Worm (Caenorhabditis elegans) whole organism, L4 larva: ENCODE results near the gene Y48A6B.14.

ENCODE experiments used
- D1046.2 ChIP-seq: fragments of 200-800 bp; sonication (Bioruptor generic); IDR thresholded peaks from 2 replicates; pipeline ENCODE4 v1.3.6; 2022; ENCODE audit warnings: missing genetic modification characterization, missing compliant biosample characterization
- T26A8.4 ChIP-seq: fragments of 200-800 bp; sonication (Bioruptor generic); IDR thresholded peaks from 2 replicates; pipeline ENCODE4 v1.3.6; 2022; ENCODE audit warnings: missing genetic modification characterization, missing compliant biosample characterization
- Y105C5A.15 ChIP-seq: fragments of 200-800 bp; sonication (Bioruptor generic); IDR thresholded peaks from 2 replicates; pipeline ENCODE4 v1.3.6; 2022; ENCODE audit warnings: missing genetic modification characterization, missing compliant biosample characterization
- Y75B8A.6 ChIP-seq: fragments of 200-800 bp; sonication (Bioruptor generic); IDR thresholded peaks from 2 replicates; pipeline ENCODE4 v1.3.6; 2022; ENCODE audit warnings: missing genetic modification reagents, missing genetic modification characterization, missing compliant biosample characterization
- ZK546.5 ChIP-seq, 2 experiments: sonication (generic microtip); optimal IDR thresholded peaks; 2 replicates each; lab custom pipeline; 2017; ENCODE audit warnings: missing biosample characterization in 2 of 2, missing genetic modification characterization in 2 of 2
- ama-1 ChIP-seq: fragments of 150-350 bp; optimal IDR thresholded peaks from 2 replicates; lab custom pipeline; 2014; ENCODE audit warnings: inconsistent platforms, mixed read lengths
- arid-1 ChIP-seq: fragments of 200-800 bp; sonication (Bioruptor generic); conservative IDR thresholded peaks from 2 replicates; pipeline ENCODE4 v1.3.6; 2022; ENCODE audit warnings: missing genetic modification reagents, missing genetic modification characterization, missing compliant biosample characterization
- attf-4 ChIP-seq: sonication (generic microtip); optimal IDR thresholded peaks from 3 replicates; lab custom pipeline; 2017; ENCODE audit warnings: missing biosample characterization, missing genetic modification characterization
- ceh-62 ChIP-seq: sonication (generic microtip); optimal IDR thresholded peaks from 2 replicates; lab custom pipeline; 2017; ENCODE audit warnings: missing biosample characterization, missing genetic modification characterization
- ces-1 ChIP-seq: fragments of 150-350 bp; sonication (generic microtip); optimal IDR thresholded peaks from 4 replicates; lab custom pipeline; 2014; ENCODE audit warnings: missing biosample characterization, missing genetic modification reagents, missing genetic modification characterization
- ctbp-1 ChIP-seq: fragments of 200-800 bp; sonication (Bioruptor generic); IDR thresholded peaks from 2 replicates; pipeline ENCODE4 v1.3.6; 2022; ENCODE audit warnings: missing genetic modification reagents, missing genetic modification characterization, missing compliant biosample characterization
- daf-12 ChIP-seq: fragments of 150-350 bp; optimal IDR thresholded peaks from 2 replicates; lab custom pipeline; 2014; ENCODE audit warnings: missing biosample characterization, missing genetic modification reagents, missing genetic modification characterization
- daf-16 ChIP-seq, 3 experiments: sonication (generic microtip); optimal IDR thresholded peaks; 2 replicates each; lab custom pipeline; 2016 to 2017; ENCODE audit warnings: missing genetic modification characterization in 3 of 3, missing genetic modification reagents in 3 of 3, mild to moderate bottlenecking in 2 of 3, missing compliant biosample characterization in 2 of 3, missing biosample characterization in 1 of 3, moderate library complexity in 1 of 3
- daf-19 ChIP-seq: fragments of 200-800 bp; sonication (Bioruptor generic); conservative IDR thresholded peaks from 2 replicates; pipeline ENCODE4 v1.3.6; 2022; ENCODE audit warnings: missing genetic modification characterization, missing compliant biosample characterization
- dmd-9 ChIP-seq: fragments of 200-800 bp; sonication (Bioruptor generic); IDR thresholded peaks from 2 replicates; pipeline ENCODE4 v1.3.6; 2022; ENCODE audit warnings: missing genetic modification reagents, missing genetic modification characterization, missing compliant biosample characterization
- dpl-1 ChIP-seq: fragments of 150-350 bp; optimal IDR thresholded peaks from 2 replicates; lab custom pipeline; 2014; ENCODE audit warnings: missing biosample characterization, missing genetic modification reagents, missing genetic modification characterization
- duxl-1 ChIP-seq: sonication (generic microtip); optimal IDR thresholded peaks from 2 replicates; lab custom pipeline; 2016; ENCODE audit warnings: mild to moderate bottlenecking, missing genetic modification characterization, moderate library complexity, missing compliant biosample characterization; ENCODE audit not compliant: poor library complexity
- dve-1 ChIP-seq: sonication (generic microtip); optimal IDR thresholded peaks from 2 replicates; lab custom pipeline; 2017; ENCODE audit warnings: antibody characterized with exemption, mild to moderate bottlenecking, missing genetic modification characterization, missing compliant biosample characterization; ENCODE audit not compliant: insufficient read depth
- egl-27 ChIP-seq: sonication (generic microtip); optimal IDR thresholded peaks from 3 replicates; lab custom pipeline; 2017; ENCODE audit warnings: missing biosample characterization, missing genetic modification reagents, missing genetic modification characterization
- hif-1 ChIP-seq, 2 experiments: sonication (generic microtip); optimal IDR thresholded peaks; 2 replicates each; lab custom pipeline; 2016 to 2017; ENCODE audit warnings: missing compliant biosample characterization in 2 of 2, missing genetic modification characterization in 2 of 2, missing genetic modification reagents in 2 of 2, missing genotype in 2 of 2, mild to moderate bottlenecking in 1 of 2
- hlh-11 ChIP-seq: fragments of 200-800 bp; sonication (Bioruptor generic); optimal IDR thresholded peaks from 2 replicates; lab custom pipeline; 2018; ENCODE audit warnings: mild to moderate bottlenecking, missing genetic modification characterization, missing compliant biosample characterization
- hlh-30 ChIP-seq: sonication (generic microtip); optimal IDR thresholded peaks from 2 replicates; lab custom pipeline; 2017; ENCODE audit warnings: antibody characterized with exemption, mild to moderate bottlenecking, missing genetic modification characterization, missing compliant biosample characterization; ENCODE audit not compliant: insufficient read depth
- hmg-1.1 ChIP-seq: fragments of 200-800 bp; sonication (Bioruptor generic); IDR thresholded peaks from 2 replicates; pipeline ENCODE4 v1.3.6; 2022; ENCODE audit warnings: missing genetic modification reagents, missing genetic modification characterization, missing compliant biosample characterization
- lin-1 ChIP-seq: fragments of 200-800 bp; sonication (Bioruptor generic); IDR thresholded peaks from 2 replicates; pipeline ENCODE4 v1.3.6; 2022; ENCODE audit warnings: missing genetic modification reagents, missing genetic modification characterization, missing compliant biosample characterization
- lin-15B ChIP-seq: fragments of 150-350 bp; sonication (generic microtip); optimal IDR thresholded peaks from 3 replicates; lab custom pipeline; 2014; ENCODE audit warnings: missing biosample characterization, missing genetic modification characterization
- lin-38 ChIP-seq: fragments of 200-800 bp; sonication (Bioruptor generic); IDR thresholded peaks from 2 replicates; pipeline ENCODE4 v1.3.6; 2022; ENCODE audit warnings: missing genetic modification reagents, missing genetic modification characterization, missing compliant biosample characterization
- lsy-2 ChIP-seq, 2 experiments: fragments of 150-350 bp in 1 of 2; sonication (generic microtip) in 1 of 2; optimal IDR thresholded peaks; 2 replicates each; lab custom pipeline; 2014 to 2017; ENCODE audit warnings: missing biosample characterization in 2 of 2, missing genetic modification characterization in 2 of 2
- madf-5 ChIP-seq, 2 experiments: fragments of 200-800 bp; sonication (Bioruptor generic); IDR thresholded peaks; 2 replicates each; pipeline ENCODE4 v1.3.6; 2022; ENCODE audit warnings: missing compliant biosample characterization in 2 of 2, missing genetic modification characterization in 2 of 2
- madf-9 ChIP-seq: fragments of 200-800 bp; sonication (Bioruptor generic); conservative IDR thresholded peaks from 2 replicates; pipeline ENCODE4 v1.3.6; 2022; ENCODE audit warnings: missing genetic modification reagents, missing genetic modification characterization, missing compliant biosample characterization
- mdl-1 ChIP-seq, 2 experiments: fragments of 150-350 bp in 1 of 2; sonication (generic microtip) in 1 of 2; optimal IDR thresholded peaks; 2 replicates each; lab custom pipeline; 2014 to 2017; ENCODE audit warnings: missing biosample characterization in 2 of 2, missing genetic modification characterization in 2 of 2
- mep-1 ChIP-seq: fragments of 150-350 bp; sonication (generic microtip); optimal IDR thresholded peaks from 3 replicates; lab custom pipeline; 2014; ENCODE audit warnings: missing biosample characterization, missing genetic modification characterization
- mes-2 ChIP-seq: sonication (generic microtip); optimal IDR thresholded peaks from 2 replicates; lab custom pipeline; 2016; ENCODE audit warnings: missing genotype, mild to moderate bottlenecking, missing genetic modification characterization, missing compliant biosample characterization; ENCODE audit not compliant: poor library complexity, severe bottlenecking
- mxl-2 ChIP-seq: fragments of 200-800 bp; sonication (Bioruptor generic); conservative IDR thresholded peaks from 2 replicates; pipeline ENCODE4 v1.3.6; 2022; ENCODE audit warnings: missing genetic modification reagents, missing genetic modification characterization, missing compliant biosample characterization
- nhr-11 ChIP-seq: fragments of 150-350 bp; optimal IDR thresholded peaks from 2 replicates; lab custom pipeline; 2014; ENCODE audit warnings: missing biosample characterization, missing genetic modification characterization
- nhr-41 ChIP-seq: fragments of 200-800 bp; sonication (Bioruptor generic); IDR thresholded peaks from 2 replicates; pipeline ENCODE4 v1.3.6; 2022; ENCODE audit warnings: missing genetic modification reagents, missing genetic modification characterization, missing compliant biosample characterization
- pha-4 ChIP-seq, 2 experiments: fragments of 150-350 bp in 1 of 2; fragments of 200-800 bp in 1 of 2; sonication (Bioruptor generic) in 1 of 2; IDR thresholded peaks in 1 of 2; optimal IDR thresholded peaks in 1 of 2; 2 replicates each; pipeline versions ENCODE4 v1.3.6 to Lab custom; 2014 to 2022; ENCODE audit warnings: missing genetic modification characterization in 2 of 2, missing genetic modification reagents in 2 of 2, missing biosample characterization in 1 of 2, missing compliant biosample characterization in 1 of 2
- php-3 ChIP-seq: fragments of 200-800 bp; sonication (Bioruptor generic); IDR thresholded peaks from 2 replicates; pipeline ENCODE4 v1.3.6; 2022; ENCODE audit warnings: missing genetic modification reagents, missing genetic modification characterization, missing compliant biosample characterization
- pqm-1 ChIP-seq: sonication (generic microtip); optimal IDR thresholded peaks from 2 replicates; lab custom pipeline; 2017; ENCODE audit warnings: missing biosample characterization, missing genetic modification characterization
- rbr-2 ChIP-seq: sonication (generic microtip); optimal IDR thresholded peaks from 2 replicates; lab custom pipeline; 2016; ENCODE audit warnings: missing genotype, missing genetic modification characterization, missing compliant biosample characterization
- tra-1 ChIP-seq: fragments of 200-800 bp; sonication (Bioruptor generic); IDR thresholded peaks from 2 replicates; pipeline ENCODE4 v1.3.6; 2022; ENCODE audit warnings: missing genetic modification reagents, missing genetic modification characterization, missing compliant biosample characterization
- unc-130 ChIP-seq: sonication (generic microtip); optimal IDR thresholded peaks from 2 replicates; lab custom pipeline; 2016; ENCODE audit warnings: missing genetic modification reagents, missing genetic modification characterization, missing compliant biosample characterization
- unc-62 ChIP-seq, 3 experiments: fragments of 150-350 bp in 1 of 3; sonication (generic microtip); optimal IDR thresholded peaks in 2 of 3; peaks in 1 of 3; 1 replicate in 1 of 3; 2 replicates in 2 of 3; lab custom pipeline; 2014 to 2017; ENCODE audit warnings: missing biosample characterization in 3 of 3, missing genetic modification characterization in 3 of 3, missing genetic modification reagents in 3 of 3, missing genotype in 1 of 3
- vab-7 ChIP-seq: fragments of 200-800 bp; sonication (Bioruptor generic); IDR thresholded peaks from 2 replicates; pipeline ENCODE4 v1.3.6; 2022; ENCODE audit warnings: missing genetic modification reagents, missing genetic modification characterization, missing compliant biosample characterization
- zfp-3 ChIP-seq: fragments of 200-800 bp; sonication (Bioruptor generic); conservative IDR thresholded peaks from 2 replicates; pipeline ENCODE4 v1.3.6; 2022; ENCODE audit warnings: missing genetic modification reagents, missing genetic modification characterization, missing compliant biosample characterization
- ztf-11 ChIP-seq: fragments of 150-350 bp; optimal IDR thresholded peaks from 2 replicates; lab custom pipeline; 2014; ENCODE audit warnings: missing biosample characterization, missing genetic modification characterization

Y48A6B.14 gene

ce11 chrIII:11059775-11060174, 28.4 kb downstream of the Y48A6B.14 start (continued):
- TF ChIP-seq ztf-11 (no peak), mdl-1 (tag; optimal IDR thresholded peaks at IDR 0.05; lab: Kevin White, UChicago) (peak in 1 of 2 experiments; percentile 24), pqm-1 (tag; lab: Kevin White, UChicago) (peak; percentile 94), lin-1 (GFP tag; lab: Robert Waterston, UW) (no peak), ctbp-1 (no peak), daf-19 (GFP tag; lab: Robert Waterston, UW) (no peak), hlh-30 (tag; lab: Kevin White, UChicago) (peak; percentile 21), ces-1 (GFP tag; lab: Kevin White, UChicago) (no peak), madf-9 (GFP tag; lab: Robert Waterston, UW) (no peak), ZK546.5 (tag; optimal IDR thresholded peaks at IDR 0.05; lab: Kevin White, UChicago) (no peak), arid-1 (GFP tag; lab: Robert Waterston, UW) (no peak), D1046.2 (no peak), rbr-2 (tag; lab: Kevin White, UChicago) (no peak), lin-15B (no peak), madf-5 (GFP tag; IDR thresholded peaks at IDR 0.05; lab: Robert Waterston, UW) (no peak), zfp-3 (GFP tag; lab: Robert Waterston, UW) (no peak), T26A8.4 (GFP tag; lab: Robert Waterston, UW) (no peak), nhr-41 (GFP tag; lab: Robert Waterston, UW) (no peak), ceh-62 (no peak), pha-4 (GFP tag; IDR thresholded peaks at IDR 0.05; lab: Robert Waterston, UW) (no peak), pha-4 (tag; optimal IDR thresholded peaks at IDR 0.05; lab: Kevin White, UChicago) (no peak), attf-4 (tag; lab: Kevin White, UChicago) (no peak), egl-27 (tag; lab: Kevin White, UChicago) (no peak), ama-1 (lab: Kevin White, UChicago) (no peak), dmd-9 (GFP tag; lab: Robert Waterston, UW) (no peak), php-3 (GFP tag; lab: Robert Waterston, UW) (peak; percentile 49; the same call in 1 of the 2 replicates), hif-1 (tag; optimal IDR thresholded peaks at IDR 0.05; lab: Kevin White, UChicago) (no peak)

- TF ChIP-seq rbr-2 (tag; lab: Kevin White, UChicago) (peak; percentile 28), lin-38 (GFP tag; lab: Robert Waterston, UW) (peak; percentile 64), duxl-1 (peak; percentile 32), vab-7 (GFP tag; lab: Robert Waterston, UW) (0 out of 2 replicates have a peak, but pooled peaks have one; percentile 33), daf-12 (tag; lab: Kevin White, UChicago) (no peak), tra-1 (GFP tag; lab: Robert Waterston, UW) (0 out of 2 replicates have a peak, but pooled peaks have one; percentile 13), dpl-1 (GFP tag; lab: Kevin White, UChicago) (peak; percentile 91), ctbp-1 (peak; percentile 12; the same call in 1 of the 2 replicates), lsy-2 (tag; optimal IDR thresholded peaks at IDR 0.05; lab: Kevin White, UChicago) (peak in 1 of 2 experiments; percentile 47), D1046.2 (no peak), nhr-11 (tag; lab: Kevin White, UChicago) (peak; percentile 13), Y75B8A.6 (GFP tag; lab: Robert Waterston, UW) (no peak), T26A8.4 (GFP tag; lab: Robert Waterston, UW) (peak; percentile 42; the same call in 1 of the 2 replicates), mep-1 (tag; lab: Kevin White, UChicago) (peak; percentile 17), hlh-11 (peak; percentile 15), Y105C5A.15 (0 out of 2 replicates have a peak, but pooled peaks have one; percentile 18), unc-62 (GFP tag; optimal IDR thresholded peaks at IDR 0.05 in 1 of 2; lab: Kevin White, UChicago) (peak in 1 of 2 experiments; percentile 86), unc-62 (tag; optimal IDR thresholded peaks at IDR 0.05; lab: Kevin White, UChicago) (no peak), arid-1 (GFP tag; lab: Robert Waterston, UW) (peak; percentile 60; the same call in 1 of the 2 replicates), zfp-3 (GFP tag; lab: Robert Waterston, UW) (0 out of 2 replicates have a peak, but pooled peaks have one; percentile 52), dve-1 (peak; percentile 4), nhr-41 (GFP tag; lab: Robert Waterston, UW) (no peak), mes-2 (tag; lab: Kevin White, UChicago) (peak; percentile 76), pha-4 (GFP tag; IDR thresholded peaks at IDR 0.05; lab: Robert Waterston, UW) (peak; percentile 35), pha-4 (tag; optimal IDR thresholded peaks at IDR 0.05; lab: Kevin White, UChicago) (no peak), daf-16 (GFP tag; optimal IDR thresholded peaks at IDR 0.05; lab: Kevin White, UChicago) (no peak), daf-16 (tag; optimal IDR thresholded peaks at IDR 0.05; lab: Kevin White, UChicago) (peak; percentile 35), madf-5 (GFP tag; IDR thresholded peaks at IDR 0.05; lab: Robert Waterston, UW) (no peak), unc-130 (GFP tag; lab: Kevin White, UChicago) (peak; percentile 22), mxl-2 (GFP tag; lab: Robert Waterston, UW) (no peak), pqm-1 (tag; lab: Kevin White, UChicago) (no peak), hmg-1.1 (GFP tag; lab: Robert Waterston, UW) (peak; percentile 53; the same call in 1 of the 2 replicates)
These were observed 31.9 kb downstream of the Y48A6B.14 start, which contains the start of gene rsa-2 for ce11 chrIII:11063259-11063658. Gene rsa-2, plus strand, starts transcription at chrIII:11063479.
